Worm (Caenorhabditis elegans) whole organism, mixed stage, embryonic: ENCODE results near the gene dct-14.

ENCODE experiments used
- unc-62 ChIP-seq: fragments of 150-350 bp; optimal IDR thresholded peaks from 2 replicates; lab custom pipeline; 2014; ENCODE audit warnings: missing biosample characterization, missing genetic modification reagents, missing genetic modification characterization
- ztf-11 ChIP-seq: fragments of 150-350 bp; optimal IDR thresholded peaks from 2 replicates; lab custom pipeline; 2014; ENCODE audit warnings: missing biosample characterization, missing genetic modification characterization

ce11 chrV:20460808-20461207, 39.5 kb downstream of the dct-14 start, which contains the start of gene B0250.18:
- TF ChIP-seq ztf-11: no peak
- no peak for TF ChIP-seq unc-62 (GFP tag; lab: Kevin White, UChicago)
